Fruit fly (Drosophila melanogaster) whole organism, embryonic: ENCODE results near the gene PolD2.

Experiments
- BEAF-32 ChIP-seq: fragments of 200-800 bp; sonication (Bioruptor generic); optimal IDR thresholded peaks from 3 replicates; lab custom pipeline; 2017; ENCODE audit warnings: missing biosample characterization, missing genetic modification characterization, mild to moderate bottlenecking, moderate library complexity, missing genetic modification reagents
- C15 ChIP-seq: fragments of 200-800 bp; sonication (Bioruptor generic); IDR thresholded peaks from 3 replicates; pipeline ENCODE4 v1.3.6; 2022; ENCODE audit warnings: missing biosample characterization, missing genetic modification characterization
- CG11504 ChIP-seq: fragments of 200-800 bp; sonication (Bioruptor generic); optimal IDR thresholded peaks from 3 replicates; lab custom pipeline; 2019; ENCODE audit warnings: missing biosample characterization, mild to moderate bottlenecking, missing genetic modification characterization, moderate library complexity
- CG12659 ChIP-seq: fragments of 200-800 bp; sonication (Bioruptor generic); optimal IDR thresholded peaks from 3 replicates; lab custom pipeline; 2017; ENCODE audit warnings: mild to moderate bottlenecking, missing biosample characterization, missing genetic modification reagents, missing genetic modification characterization
- CG13287 ChIP-seq: fragments of 200-800 bp; sonication (Bioruptor generic); IDR thresholded peaks from 2 replicates; pipeline ENCODE4 v1.3.6; 2022; ENCODE audit warnings: missing biosample characterization, missing genetic modification characterization; ENCODE audit not compliant: partially characterized antibody
- CG13894 ChIP-seq: fragments of 200-800 bp; sonication (Bioruptor generic); optimal IDR thresholded peaks from 3 replicates; lab custom pipeline; 2018; ENCODE audit warnings: missing biosample characterization, mild to moderate bottlenecking, missing genetic modification characterization, moderate library complexity
- CG14441 ChIP-seq: fragments of 200-800 bp; sonication (Bioruptor generic); IDR thresholded peaks from 2 replicates; pipeline ENCODE4 v1.3.6; 2022; ENCODE audit warnings: missing biosample characterization, missing genetic modification characterization
- CG14667 ChIP-seq: fragments of 200-800 bp; sonication (Bioruptor generic); IDR thresholded peaks from 2 replicates; pipeline ENCODE4 v1.3.6; 2022; ENCODE audit warnings: missing biosample characterization, missing genetic modification characterization
- CG1647 ChIP-seq: fragments of 200-800 bp; sonication (Bioruptor generic); optimal IDR thresholded peaks from 3 replicates; lab custom pipeline; 2016; ENCODE audit warnings: missing biosample characterization, missing genetic modification characterization
- CG16813 ChIP-seq: fragments of 200-800 bp; sonication (Bioruptor generic); IDR thresholded peaks from 3 replicates; pipeline ENCODE4 v1.3.6; 2022; ENCODE audit warnings: missing biosample characterization, missing genetic modification characterization; ENCODE audit not compliant: partially characterized antibody
- CG17568 ChIP-seq: fragments of 200-800 bp; sonication (Bioruptor generic); optimal IDR thresholded peaks from 2 replicates; lab custom pipeline; 2018; ENCODE audit warnings: missing biosample characterization, mild to moderate bottlenecking, missing genetic modification characterization, moderate library complexity
- CG17912 ChIP-seq: fragments of 200-800 bp; sonication (Bioruptor generic); optimal IDR thresholded peaks from 2 replicates; lab custom pipeline; 2018; ENCODE audit warnings: missing biosample characterization, mild to moderate bottlenecking, missing genetic modification characterization
- CG2116 ChIP-seq: fragments of 200-800 bp; sonication (Bioruptor generic); optimal IDR thresholded peaks from 3 replicates; lab custom pipeline; 2018; ENCODE audit warnings: missing biosample characterization, mild to moderate bottlenecking, missing genetic modification characterization
- CG2712 ChIP-seq: fragments of 200-800 bp; optimal IDR thresholded peaks from 3 replicates; lab custom pipeline; 2019; ENCODE audit warnings: missing biosample characterization, mild to moderate bottlenecking, missing genetic modification characterization, moderate library complexity
- CG3281 ChIP-seq: fragments of 200-800 bp; sonication (Bioruptor generic); optimal IDR thresholded peaks from 3 replicates; lab custom pipeline; 2017; ENCODE audit warnings: missing biosample characterization, mild to moderate bottlenecking, missing genetic modification characterization
- CG33213 ChIP-seq: fragments of 200-800 bp; sonication (Bioruptor generic); optimal IDR thresholded peaks from 3 replicates; lab custom pipeline; 2016; ENCODE audit warnings: missing biosample characterization, missing genetic modification characterization
- CG3407 ChIP-seq: fragments of 200-800 bp; sonication (Bioruptor generic); optimal IDR thresholded peaks from 2 replicates; lab custom pipeline; 2018; ENCODE audit warnings: missing biosample characterization, mild to moderate bottlenecking, missing genetic modification characterization
- CG34422 ChIP-seq: fragments of 200-800 bp; sonication (Bioruptor generic); IDR thresholded peaks from 3 replicates; pipeline ENCODE4 v1.3.6; 2022; ENCODE audit warnings: missing biosample characterization, missing genetic modification characterization
- CG3847 ChIP-seq: fragments of 200-800 bp; sonication (Bioruptor generic); IDR thresholded peaks from 2 replicates; pipeline ENCODE4 v1.3.6; 2022; ENCODE audit warnings: missing biosample characterization, missing genetic modification characterization
- CG5180 ChIP-seq: fragments of 200-800 bp; sonication (Bioruptor generic); optimal IDR thresholded peaks from 3 replicates; lab custom pipeline; 2017; ENCODE audit warnings: missing biosample characterization, missing genetic modification characterization, mild to moderate bottlenecking, moderate library complexity, missing genetic modification reagents
- CG6791 ChIP-seq: fragments of 200-800 bp; sonication (Bioruptor generic); IDR thresholded peaks from 3 replicates; pipeline ENCODE4 v1.3.6; 2022; ENCODE audit warnings: missing biosample characterization, missing genetic modification characterization; ENCODE audit not compliant: partially characterized antibody
- CG7839 ChIP-seq: fragments of 200-800 bp; sonication (Bioruptor generic); optimal IDR thresholded peaks from 3 replicates; lab custom pipeline; 2018; ENCODE audit warnings: missing biosample characterization, mild to moderate bottlenecking, missing genetic modification characterization, moderate library complexity
- CG9437 ChIP-seq: fragments of 200-800 bp; sonication (Bioruptor generic); optimal IDR thresholded peaks from 2 replicates; lab custom pipeline; 2018; ENCODE audit warnings: missing biosample characterization, mild to moderate bottlenecking, missing genetic modification characterization
- CG9797 ChIP-seq: fragments of 200-800 bp; sonication (Bioruptor generic); optimal IDR thresholded peaks from 3 replicates; lab custom pipeline; 2018; ENCODE audit warnings: missing biosample characterization, mild to moderate bottlenecking, missing genetic modification characterization
- Dp ChIP-seq: fragments of 200-800 bp; sonication (Bioruptor generic); optimal IDR thresholded peaks from 2 replicates; lab custom pipeline; 2018; ENCODE audit warnings: missing biosample characterization, mild to moderate bottlenecking, missing genetic modification characterization, moderate library complexity
- Dref ChIP-seq: fragments of 200-800 bp; sonication (Bioruptor generic); IDR thresholded peaks from 2 replicates; pipeline ENCODE4 v1.3.6; 2022; ENCODE audit warnings: missing biosample characterization, missing genetic modification characterization
- Fer3 ChIP-seq: fragments of 200-800 bp; sonication (Bioruptor generic); optimal IDR thresholded peaks from 2 replicates; lab custom pipeline; 2018; ENCODE audit warnings: missing biosample characterization, mild to moderate bottlenecking, missing genetic modification characterization, moderate library complexity
- HLH4C ChIP-seq: fragments of 200-800 bp; sonication (Bioruptor generic); IDR thresholded peaks from 3 replicates; pipeline ENCODE4 v1.3.6; 2022; ENCODE audit warnings: missing biosample characterization, missing genetic modification characterization; ENCODE audit not compliant: partially characterized antibody
- NC2α ChIP-seq: fragments of 200-800 bp; sonication (Bioruptor generic); optimal IDR thresholded peaks from 2 replicates; lab custom pipeline; 2016; ENCODE audit warnings: missing biosample characterization, missing genetic modification characterization
- Nf-YC ChIP-seq: fragments of 200-800 bp; optimal IDR thresholded peaks from 3 replicates; lab custom pipeline; 2019; ENCODE audit warnings: missing biosample characterization, mild to moderate bottlenecking, missing genetic modification characterization, moderate library complexity
- Opbp ChIP-seq: fragments of 200-800 bp; sonication (Bioruptor generic); IDR thresholded peaks from 3 replicates; pipeline ENCODE4 v1.3.6; 2022; ENCODE audit warnings: missing biosample characterization, missing genetic modification characterization; ENCODE audit not compliant: partially characterized antibody
- Sin3A ChIP-seq: fragments of >200 bp; optimal IDR thresholded peaks from 2 replicates; lab custom pipeline; 2018
- abd-A ChIP-seq: fragments of 200-800 bp; sonication (Bioruptor generic); optimal IDR thresholded peaks from 3 replicates; lab custom pipeline; 2019; ENCODE audit warnings: missing biosample characterization, mild to moderate bottlenecking, missing genetic modification characterization, moderate library complexity
- amos ChIP-seq: fragments of 200-800 bp; sonication (Bioruptor generic); IDR thresholded peaks from 2 replicates; pipeline ENCODE4 v1.3.6; 2022; ENCODE audit warnings: missing biosample characterization, missing genetic modification characterization; ENCODE audit not compliant: partially characterized antibody
- az2 ChIP-seq: fragments of 200-800 bp; sonication (Bioruptor generic); optimal IDR thresholded peaks from 3 replicates; lab custom pipeline; 2016; ENCODE audit warnings: missing biosample characterization, missing genetic modification characterization
- btn ChIP-seq: fragments of 200-800 bp; sonication (Bioruptor generic); optimal IDR thresholded peaks from 2 replicates; lab custom pipeline; 2016; ENCODE audit warnings: missing biosample characterization, missing genetic modification characterization
- cas ChIP-seq: fragments of 200-800 bp; sonication (Bioruptor generic); IDR thresholded peaks from 2 replicates; pipeline ENCODE4 v1.3.6; 2022; ENCODE audit warnings: missing biosample characterization, missing genetic modification characterization
- chinmo ChIP-seq: fragments of 200-800 bp; sonication (Bioruptor generic); IDR thresholded peaks from 4 replicates; pipeline ENCODE4 v1.3.6; 2022; ENCODE audit warnings: missing biosample characterization, missing genetic modification characterization; ENCODE audit not compliant: partially characterized antibody
- dati ChIP-seq: fragments of 200-800 bp; sonication (Bioruptor generic); IDR thresholded peaks from 2 replicates; pipeline ENCODE4 v1.3.6; 2022; ENCODE audit warnings: missing biosample characterization, missing genetic modification characterization
- dimm ChIP-seq: fragments of 200-800 bp; sonication (Bioruptor generic); IDR thresholded peaks from 2 replicates; pipeline ENCODE4 v1.3.6; 2022; ENCODE audit warnings: missing biosample characterization, missing genetic modification characterization
- ftz-f1 ChIP-seq: fragments of 200-800 bp; sonication (Bioruptor generic); optimal IDR thresholded peaks from 2 replicates; lab custom pipeline; 2016; ENCODE audit warnings: missing biosample characterization, missing genetic modification characterization
- gfzf ChIP-seq: fragments of 200-800 bp; sonication (Bioruptor generic); optimal IDR thresholded peaks from 2 replicates; lab custom pipeline; 2016; ENCODE audit warnings: missing biosample characterization, mild to moderate bottlenecking, missing genetic modification characterization, moderate library complexity
- jumu ChIP-seq: fragments of 200-800 bp; sonication (Bioruptor generic); optimal IDR thresholded peaks from 3 replicates; lab custom pipeline; 2016; ENCODE audit warnings: missing biosample characterization, missing genetic modification characterization
- klu ChIP-seq: fragments of 200-800 bp; sonication (Bioruptor generic); IDR thresholded peaks from 2 replicates; pipeline ENCODE4 v1.3.6; 2022; ENCODE audit warnings: missing biosample characterization, missing genetic modification characterization
- slbo ChIP-seq: fragments of 200-800 bp; sonication (Bioruptor generic); IDR thresholded peaks from 2 replicates; pipeline ENCODE4 v1.3.6; 2022; ENCODE audit warnings: missing biosample characterization, missing genetic modification characterization
- trem ChIP-seq: fragments of 200-800 bp; optimal IDR thresholded peaks from 3 replicates; lab custom pipeline; 2019; ENCODE audit warnings: missing biosample characterization, mild to moderate bottlenecking, missing genetic modification characterization, moderate library complexity
- vnd ChIP-seq: fragments of 200-800 bp; sonication (Bioruptor generic); IDR thresholded peaks from 3 replicates; pipeline ENCODE4 v1.3.6; 2022; ENCODE audit warnings: missing biosample characterization, missing genetic modification characterization; ENCODE audit not compliant: partially characterized antibody

PolD2 gene

DNA sequence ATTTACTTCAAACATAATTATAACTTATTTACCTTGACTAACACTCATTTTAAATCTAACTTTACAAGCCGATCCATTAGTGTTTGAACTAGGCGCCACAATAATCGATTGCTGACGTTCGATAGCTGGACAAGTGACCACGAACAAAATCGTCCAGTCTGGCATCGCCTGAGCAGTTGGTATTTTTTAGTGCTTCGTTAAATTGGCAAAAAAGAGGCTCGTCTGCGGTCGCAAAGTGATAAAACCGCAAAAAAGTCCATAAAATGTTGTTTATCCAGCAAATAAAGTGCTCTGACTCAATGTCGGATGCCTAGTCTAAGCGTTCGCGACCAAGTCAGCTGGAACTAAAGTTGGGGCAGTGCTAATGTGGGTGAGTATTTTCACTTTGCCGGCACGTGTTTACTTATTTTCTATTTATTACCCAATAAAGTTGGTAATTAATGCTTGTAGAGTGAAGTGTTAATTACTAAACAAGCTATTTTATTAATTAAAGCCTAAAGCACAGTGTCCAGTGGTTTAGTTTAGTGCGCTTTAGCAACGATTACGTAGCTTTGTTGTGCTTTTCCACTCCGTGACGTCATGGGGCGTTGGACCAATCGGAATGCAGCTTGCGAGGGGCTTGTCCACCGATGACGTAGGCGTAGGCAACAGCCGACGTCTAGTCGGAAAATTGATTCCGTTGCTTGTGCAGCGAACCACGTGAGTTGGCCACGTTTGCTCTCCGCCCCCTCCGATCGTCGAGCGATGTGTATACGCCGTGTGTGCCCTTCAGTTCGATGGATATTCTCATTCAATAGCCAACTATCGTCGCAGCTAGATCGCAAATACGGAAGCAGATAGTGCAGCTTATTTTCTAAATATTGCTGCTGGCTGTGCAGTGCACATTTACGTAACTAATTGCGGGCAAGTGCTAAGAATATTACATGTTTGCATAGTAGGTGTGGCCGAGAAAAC is 36.8 kb upstream of the PolD2 start, which contains the start of gene Gk2 (continued):
- TF ChIP-seq az2 (GFP tag; lab: Kevin White, UChicago) (no peak), Fer3 (tag; lab: Kevin White, UChicago) (peak; percentile 5), btn (GFP tag; lab: Kevin White, UChicago) (no peak), CG14441 (no peak), CG17912 (no peak), CG33213 (GFP tag; lab: Kevin White, UChicago) (peak; percentile 28), CG9797 (GFP tag; lab: Kevin White, UChicago) (peak; percentile 69), gfzf (GFP tag; lab: Kevin White, UChicago) (peak; percentile 90), CG5180 (peak; percentile 6), CG2712 (tag; lab: Kevin White, UChicago) (peak; percentile 2), vnd (peak; percentile 55; the same call in 1 of the 3 replicates), CG16813 (GFP tag; lab: Robert Waterston, UW) (peak; percentile 56), jumu (no peak), Sin3A (lab: Kevin White, UChicago) (peak; percentile 63), Dref (GFP tag; lab: Robert Waterston, UW) (peak; percentile 94), abd-A (peak; percentile 17), chinmo (peak; percentile 67; the same call in 1 of the 4 replicates), Opbp (GFP tag; lab: Robert Waterston, UW) (0 out of 3 replicates have a peak, but pooled peaks have one; percentile 47), CG1647 (GFP tag; lab: Kevin White, UChicago) (no peak), NC2α (GFP tag; lab: Kevin White, UChicago) (no peak), C15 (no peak), CG6791 (peak; percentile 48; the same call in 1 of the 3 replicates), trem (tag; lab: Kevin White, UChicago) (peak; percentile 59), CG12659 (peak; percentile 13), CG14667 (no peak), Dp (GFP tag; lab: Kevin White, UChicago) (peak; percentile 98), cas (GFP tag; lab: Robert Waterston, UW) (no peak), CG11504 (tag; lab: Kevin White, UChicago) (no peak), CG2116 (peak; percentile 78), CG3847 (GFP tag; lab: Robert Waterston, UW) (peak; percentile 40), ftz-f1 (GFP tag; lab: Kevin White, UChicago) (no peak), CG34422 (no peak), dati (GFP tag; lab: Robert Waterston, UW) (no peak), Nf-YC (tag; lab: Kevin White, UChicago) (peak; percentile 96), CG13287 (GFP tag; lab: Robert Waterston, UW) (peak; percentile 72), HLH4C (GFP tag; lab: Robert Waterston, UW) (peak; percentile 66), slbo (GFP tag; lab: Robert Waterston, UW) (no peak), klu (GFP tag; lab: Robert Waterston, UW) (no peak), dimm (GFP tag; lab: Robert Waterston, UW) (no peak), BEAF-32 (GFP tag; lab: Kevin White, UChicago) (peak; percentile 70), CG17568 (no peak), CG3281 (peak; percentile 22), CG3407 (GFP tag; lab: Kevin White, UChicago) (no peak), CG7839 (no peak), amos (GFP tag; lab: Robert Waterston, UW) (peak; percentile 57; the same call in 1 of the 2 replicates), CG9437 (GFP tag; lab: Kevin White, UChicago) (peak; percentile 35), CG13894 (tag; lab: Kevin White, UChicago) (peak; percentile 23)
